Worm (Caenorhabditis elegans): Measurements from ENCODE around the gene Y47D3A.21.
A peak's percentile ranks its signal among the peaks of the same experiment; 100 is the strongest.

Gene Y47D3A.21

DNA sequence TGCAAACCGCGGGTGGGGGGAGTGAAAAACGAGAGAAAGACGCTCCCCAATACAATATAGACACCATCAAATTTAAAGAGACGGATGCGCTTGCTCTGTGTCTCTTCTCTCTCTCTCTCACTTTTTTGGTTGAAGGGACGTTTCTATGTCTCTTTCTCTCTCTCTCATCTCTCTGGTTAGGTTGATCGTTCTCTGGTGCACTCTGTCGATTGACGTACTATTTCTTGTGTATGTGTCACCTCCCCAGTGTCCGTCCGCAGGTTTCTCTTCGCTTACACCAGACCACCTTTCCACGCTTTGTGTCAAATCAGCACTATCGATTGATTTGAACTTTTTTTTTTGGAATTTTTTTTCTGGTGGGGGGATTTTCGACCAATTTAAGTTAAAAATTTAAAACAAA lies 35.3 kb downstream of the Y47D3A.21 start (continued):
- TF ChIP-seq peb-1 (tag; optimal IDR thresholded peaks at IDR 0.05) (no peak), nhr-77 (tag; optimal IDR thresholded peaks at IDR 0.05) (no peak), unc-55 (GFP tag; optimal IDR thresholded peaks at IDR 0.05) (peak; percentile 85), mbf-1 (tag; optimal IDR thresholded peaks at IDR 0.05) (no peak), unc-62 (GFP tag; optimal IDR thresholded peaks at IDR 0.05) (no peak), nhr-6 (tag; optimal IDR thresholded peaks at IDR 0.05) (peak; percentile 47), elt-3 (tag; optimal IDR thresholded peaks at IDR 0.05) (no peak), C34F6.9 (tag; optimal IDR thresholded peaks at IDR 0.05) (peak; percentile 85), nhr-129 (tag; optimal IDR thresholded peaks at IDR 0.05) (peak; percentile 93), zag-1 (tag; optimal IDR thresholded peaks at IDR 0.05) (no peak), nhr-23 (tag; optimal IDR thresholded peaks at IDR 0.05) (no peak), R02D3.7 (tag; optimal IDR thresholded peaks at IDR 0.05) (no peak), gmeb-1 (tag; optimal IDR thresholded peaks at IDR 0.05) (peak; percentile 56)

DNA sequence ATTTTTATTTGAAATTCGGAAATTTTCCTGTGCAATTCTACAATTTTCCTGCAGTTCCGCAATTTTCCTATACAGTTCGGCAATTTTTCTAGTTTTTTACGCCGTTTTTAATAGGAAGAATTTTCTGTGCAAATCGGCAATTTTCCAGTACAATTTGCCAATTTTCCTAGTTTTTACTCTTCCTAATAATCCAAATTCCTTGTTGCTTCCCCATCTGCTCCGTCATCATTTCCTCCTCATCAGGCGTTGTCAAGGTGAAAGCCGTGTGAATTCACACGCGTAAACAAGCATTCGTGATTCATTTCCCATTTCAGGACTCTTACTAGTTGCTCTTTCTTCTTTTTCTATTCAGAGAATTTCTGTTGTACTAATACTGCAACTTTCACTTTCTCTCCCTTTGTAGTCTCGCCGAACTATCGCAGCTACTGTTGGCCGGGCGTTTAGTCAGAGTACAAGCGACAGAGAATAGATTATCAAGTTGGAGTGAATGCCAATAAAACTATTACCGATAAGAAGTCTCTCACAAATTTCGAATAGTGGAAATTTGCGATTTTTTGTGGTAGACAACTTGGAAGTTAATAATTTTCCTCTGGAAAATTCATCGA lies 37.0 kb downstream of the Y47D3A.21 start:
- TF ChIP-seq fos-1 (tag; optimal IDR thresholded peaks at IDR 0.05) (peak; percentile 97), blmp-1 (tag; optimal IDR thresholded peaks at IDR 0.05; ENCODE audit: insufficient read depth) (peak; percentile 85), nhr-21 (tag; optimal IDR thresholded peaks at IDR 0.05) (no peak), nhr-10 (tag; optimal IDR thresholded peaks at IDR 0.05) (no peak), sma-9 (GFP tag; optimal IDR thresholded peaks at IDR 0.05) (peak; percentile 29), sma-9 (tag; optimal IDR thresholded peaks at IDR 0.05) (no peak)

DNA sequence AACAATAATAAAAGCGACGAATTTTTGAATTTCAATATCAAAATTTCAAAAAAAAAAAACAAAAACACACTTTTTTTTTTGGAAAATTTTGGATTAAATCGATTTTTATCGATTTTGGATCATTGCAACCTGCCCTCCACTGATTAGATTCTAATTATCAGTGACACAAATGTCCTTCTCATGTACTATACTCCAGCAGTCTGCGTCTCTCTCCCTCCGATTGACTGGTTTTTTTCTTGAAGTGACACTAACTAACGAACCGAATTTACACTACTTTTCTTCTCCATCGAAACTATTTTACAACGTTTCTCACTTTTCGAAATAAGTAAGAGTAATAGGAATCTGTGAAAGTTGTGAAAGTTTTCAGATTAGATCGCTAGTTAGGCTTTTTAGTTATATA lies 37.9 kb downstream of the Y47D3A.21 start:
- TF ChIP-seq blmp-1 (tag; optimal IDR thresholded peaks at IDR 0.05; ENCODE audit: insufficient read depth) (peak; percentile 55), nhr-10 (tag; optimal IDR thresholded peaks at IDR 0.05) (no peak), mab-5 (tag; optimal IDR thresholded peaks at IDR 0.05) (no peak), mbf-1 (tag; optimal IDR thresholded peaks at IDR 0.05) (no peak), lin-13 (GFP tag; optimal IDR thresholded peaks at IDR 0.05) (no peak), ceh-82 (tag; optimal IDR thresholded peaks at IDR 0.05) (no peak), fos-1 (tag; optimal IDR thresholded peaks at IDR 0.05) (peak; percentile 81), mdl-1 (tag; optimal IDR thresholded peaks at IDR 0.05) (no peak), C34F6.9 (tag; optimal IDR thresholded peaks at IDR 0.05) (no peak), nhr-25 (tag; optimal IDR thresholded peaks at IDR 0.05) (peak; percentile 55), ztf-1 (GFP tag; conservative IDR thresholded peaks at IDR 0.05) (no peak), ztf-4 (tag; optimal IDR thresholded peaks at IDR 0.05) (no peak), Y55F3AM.14 (GFP tag; optimal IDR thresholded peaks at IDR 0.05) (no peak), egl-27 (tag; optimal IDR thresholded peaks at IDR 0.05) (no peak), unc-62 (GFP tag; optimal IDR thresholded peaks at IDR 0.05) (no peak), sma-9 (GFP tag; optimal IDR thresholded peaks at IDR 0.05) (peak; percentile 32), sma-9 (tag; optimal IDR thresholded peaks at IDR 0.05) (no peak), gmeb-1 (tag; optimal IDR thresholded peaks at IDR 0.05) (no peak), nhr-6 (tag; optimal IDR thresholded peaks at IDR 0.05) (no peak), crh-2 (tag; optimal IDR thresholded peaks at IDR 0.05) (peak; percentile 14)

DNA sequence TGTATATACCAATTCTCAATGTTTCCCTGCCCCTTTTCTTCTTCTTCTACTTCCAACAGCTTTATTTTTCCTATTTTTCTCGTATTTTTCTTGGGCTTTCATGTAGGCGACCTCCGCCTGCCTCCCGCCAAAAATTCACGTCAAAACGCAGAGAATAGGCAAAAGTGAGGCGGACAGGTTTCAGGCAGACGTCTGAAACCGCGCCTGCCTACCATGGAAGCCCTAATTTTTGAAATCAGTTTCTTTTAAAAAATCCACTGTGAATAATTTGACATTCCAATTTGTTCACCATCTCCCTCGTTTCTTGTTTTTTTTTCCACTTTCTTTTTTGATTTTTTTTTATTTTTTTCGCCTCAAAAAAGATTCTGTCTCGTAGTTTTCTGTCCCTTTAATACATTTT lies 39.9 kb downstream of the Y47D3A.21 start:
- TF ChIP-seq elt-1 (tag; optimal IDR thresholded peaks at IDR 0.05), result no peak

DNA sequence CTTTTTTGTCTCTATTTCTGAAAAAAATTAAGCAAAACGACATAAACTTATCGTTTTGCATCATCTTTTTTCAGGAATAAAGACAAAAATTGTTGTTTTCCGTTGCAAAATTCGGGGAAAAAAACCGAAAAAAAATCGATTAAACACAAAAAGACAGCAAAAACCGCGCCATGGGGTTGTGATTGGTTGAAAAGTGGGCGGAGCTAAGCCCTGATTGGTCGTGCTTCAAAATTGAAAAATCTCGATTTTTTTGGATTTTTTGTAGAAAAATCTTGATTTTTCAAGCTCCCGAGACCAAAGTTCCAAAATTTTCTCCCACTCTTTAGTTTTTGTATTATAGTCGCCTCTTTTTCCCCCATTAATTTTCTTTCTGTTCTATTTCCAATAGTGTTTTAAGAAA lies 40.4 kb downstream of the Y47D3A.21 start:
- TF ChIP-seq lin-13 (GFP tag; optimal IDR thresholded peaks at IDR 0.05) (no peak), elt-1 (tag; optimal IDR thresholded peaks at IDR 0.05) (no peak), ceh-82 (tag; optimal IDR thresholded peaks at IDR 0.05) (no peak), peb-1 (tag; optimal IDR thresholded peaks at IDR 0.05) (no peak), lin-39 (tag; optimal IDR thresholded peaks at IDR 0.05) (no peak), unc-62 (GFP tag; optimal IDR thresholded peaks at IDR 0.05) (no peak), lsy-2 (tag; optimal IDR thresholded peaks at IDR 0.05) (no peak), unc-39 (tag; optimal IDR thresholded peaks at IDR 0.05) (no peak), alr-1 (tag; optimal IDR thresholded peaks at IDR 0.05) (no peak), sma-9 (GFP tag; optimal IDR thresholded peaks at IDR 0.05) (no peak), sma-9 (tag; optimal IDR thresholded peaks at IDR 0.05) (no peak), Y55F3AM.14 (GFP tag; optimal IDR thresholded peaks at IDR 0.05) (no peak), elt-3 (tag; optimal IDR thresholded peaks at IDR 0.05) (no peak), nhr-23 (tag; optimal IDR thresholded peaks at IDR 0.05) (no peak), mdl-1 (tag; optimal IDR thresholded peaks at IDR 0.05) (no peak), sma-3 (GFP tag; optimal IDR thresholded peaks at IDR 0.05) (no peak), blmp-1 (tag; optimal IDR thresholded peaks at IDR 0.05; ENCODE audit: insufficient read depth) (no peak), ceh-16 (tag; optimal IDR thresholded peaks at IDR 0.05) (no peak), nhr-10 (tag; optimal IDR thresholded peaks at IDR 0.05) (no peak), nhr-129 (tag; optimal IDR thresholded peaks at IDR 0.05) (no peak)

Data from whole organism, L2 larva.